Fruit fly (Drosophila melanogaster) whole organism, embryonic: Measurements from ENCODE around the gene parvin.

ENCODE experiments used
- Adf1 ChIP-seq: fragments of 200-800 bp; sonication (Bioruptor generic); IDR thresholded peaks from 2 replicates; pipeline ENCODE4 v1.3.6; 2022; ENCODE audit warnings: missing biosample characterization, missing genetic modification characterization
- Antp ChIP-seq: fragments of 200-800 bp; sonication (Bioruptor generic); optimal IDR thresholded peaks from 3 replicates; lab custom pipeline; 2016; ENCODE audit warnings: missing biosample characterization, missing genetic modification characterization
- Atf3 ChIP-seq: fragments of 200-800 bp; sonication (Bioruptor generic); optimal IDR thresholded peaks from 3 replicates; lab custom pipeline; 2016; ENCODE audit warnings: missing biosample characterization, missing genetic modification characterization
- Awh ChIP-seq: fragments of 200-800 bp; sonication (Bioruptor generic); IDR thresholded peaks from 2 replicates; pipeline ENCODE4, ENCODE4 v1.3.6; 2022; ENCODE audit warnings: missing biosample characterization, missing genetic modification characterization
- B-H2 ChIP-seq: fragments of 200-800 bp; sonication (Bioruptor generic); optimal IDR thresholded peaks from 2 replicates; lab custom pipeline; 2018; ENCODE audit warnings: missing biosample characterization, mild to moderate bottlenecking, missing genetic modification characterization
- BEAF-32 ChIP-seq: fragments of 200-800 bp; sonication (Bioruptor generic); optimal IDR thresholded peaks from 3 replicates; lab custom pipeline; 2017; ENCODE audit warnings: missing biosample characterization, missing genetic modification characterization, mild to moderate bottlenecking, moderate library complexity, missing genetic modification reagents
- Bgb ChIP-seq: fragments of 200-800 bp; sonication (Bioruptor generic); IDR thresholded peaks from 2 replicates; pipeline ENCODE4 v1.3.6; 2022; ENCODE audit warnings: missing biosample characterization, missing genetic modification characterization; ENCODE audit not compliant: partially characterized antibody
- CG10209 ChIP-seq: fragments of 200-800 bp; sonication (Bioruptor generic); optimal IDR thresholded peaks from 3 replicates; lab custom pipeline; 2017; ENCODE audit warnings: missing biosample characterization, mild to moderate bottlenecking, missing genetic modification characterization, missing genetic modification reagents
- CG10366 ChIP-seq: fragments of 200-800 bp; sonication (Bioruptor generic); IDR thresholded peaks from 2 replicates; pipeline ENCODE4 v1.3.6; 2022; ENCODE audit warnings: missing biosample characterization, missing genetic modification characterization
- CG11247 ChIP-seq: fragments of 200-800 bp; sonication (Bioruptor generic); IDR thresholded peaks from 2 replicates; pipeline ENCODE4 v1.3.6; 2022; ENCODE audit warnings: missing biosample characterization, missing genetic modification characterization
- CG11723 ChIP-seq: fragments of 200-800 bp; sonication (Bioruptor generic); optimal IDR thresholded peaks from 2 replicates; lab custom pipeline; 2017; ENCODE audit warnings: missing biosample characterization, mild to moderate bottlenecking, missing genetic modification characterization
- CG12071 ChIP-seq: fragments of 200-800 bp; sonication (Bioruptor generic); optimal IDR thresholded peaks from 3 replicates; lab custom pipeline; 2018; ENCODE audit warnings: missing biosample characterization, mild to moderate bottlenecking, missing genetic modification characterization
- CG12104 ChIP-seq: fragments of 200-800 bp; sonication (Bioruptor generic); optimal IDR thresholded peaks from 3 replicates; lab custom pipeline; 2016; ENCODE audit warnings: missing biosample characterization, missing genetic modification characterization
- CG1233 ChIP-seq: fragments of 200-800 bp; sonication (Bioruptor generic); optimal IDR thresholded peaks from 4 replicates; lab custom pipeline; 2018; ENCODE audit warnings: missing biosample characterization, mild to moderate bottlenecking, missing genetic modification characterization
- CG16779 ChIP-seq: fragments of 200-800 bp; sonication (Bioruptor generic); IDR thresholded peaks from 2 replicates; pipeline ENCODE4 v1.3.6; 2022; ENCODE audit warnings: missing biosample characterization, missing genetic modification characterization
- CG17612 ChIP-seq: fragments of 200-800 bp; sonication (Bioruptor generic); IDR thresholded peaks from 2 replicates; pipeline ENCODE4 v1.3.6; 2022; ENCODE audit warnings: missing biosample characterization, missing genetic modification characterization
- CG2202 ChIP-seq: fragments of 200-800 bp; sonication (Bioruptor generic); optimal IDR thresholded peaks from 2 replicates; lab custom pipeline; 2018; ENCODE audit warnings: missing biosample characterization, mild to moderate bottlenecking, missing genetic modification characterization
- CG3163 ChIP-seq: fragments of 200-800 bp; sonication (Bioruptor generic); optimal IDR thresholded peaks from 3 replicates; lab custom pipeline; 2016; ENCODE audit warnings: missing biosample characterization, missing genetic modification characterization
- CG42726 ChIP-seq: fragments of 200-800 bp; sonication (Bioruptor generic); IDR thresholded peaks from 2 replicates; pipeline ENCODE4 v1.3.6; 2022; ENCODE audit warnings: missing biosample characterization, missing genetic modification characterization; ENCODE audit not compliant: partially characterized antibody
- CG4404 ChIP-seq: fragments of 200-800 bp; sonication (Bioruptor generic); IDR thresholded peaks from 2 replicates; pipeline ENCODE4 v1.3.6; 2022; ENCODE audit warnings: missing biosample characterization, missing genetic modification characterization
- CG5953 ChIP-seq: fragments of 200-800 bp; sonication (Bioruptor generic); IDR thresholded peaks from 2 replicates; pipeline ENCODE4 v1.3.6; 2022; ENCODE audit warnings: missing biosample characterization, missing genetic modification characterization
- CG6272 ChIP-seq: fragments of 200-800 bp; sonication (Bioruptor generic); IDR thresholded peaks from 2 replicates; pipeline ENCODE4 v1.3.6; 2022; ENCODE audit warnings: missing biosample characterization, missing genetic modification characterization
- CG8290 ChIP-seq, 3 experiments: fragments of 200-800 bp; sonication (Bioruptor generic); optimal IDR thresholded peaks; 2 replicates each; lab custom pipeline; 2016 to 2019; ENCODE audit warnings: missing biosample characterization in 3 of 3, missing genetic modification characterization in 3 of 3, mild to moderate bottlenecking in 2 of 3, moderate library complexity in 1 of 3
- CG9609 ChIP-seq: fragments of 200-800 bp; sonication (Bioruptor generic); optimal IDR thresholded peaks from 3 replicates; lab custom pipeline; 2016; ENCODE audit warnings: missing biosample characterization, missing genetic modification characterization
- CG9817 ChIP-seq: fragments of 200-800 bp; sonication (Bioruptor generic); optimal IDR thresholded peaks from 2 replicates; lab custom pipeline; 2018; ENCODE audit warnings: missing biosample characterization, mild to moderate bottlenecking, missing genetic modification characterization, moderate library complexity
- CkIIα-i1 ChIP-seq: fragments of 200-800 bp; sonication (Bioruptor generic); IDR thresholded peaks from 2 replicates; pipeline ENCODE4 v1.3.6; 2022; ENCODE audit warnings: missing biosample characterization, missing genetic modification characterization
- E2f2 ChIP-seq: fragments of 200-800 bp; sonication (Bioruptor generic); IDR thresholded peaks from 2 replicates; pipeline ENCODE4 v1.3.6; 2022; ENCODE audit warnings: missing biosample characterization, missing genetic modification characterization
- Hand ChIP-seq: fragments of 200-800 bp; sonication (Bioruptor generic); optimal IDR thresholded peaks from 2 replicates; lab custom pipeline; 2017; ENCODE audit warnings: mild to moderate bottlenecking, missing biosample characterization, missing genetic modification reagents, missing genetic modification characterization
- Hey ChIP-seq: fragments of 200-800 bp; sonication (Bioruptor generic); optimal IDR thresholded peaks from 3 replicates; lab custom pipeline; 2018; ENCODE audit warnings: missing biosample characterization, mild to moderate bottlenecking, missing genetic modification characterization
- Med ChIP-seq: fragments of 200-800 bp; sonication (Bioruptor generic); peaks from one replicate; lab custom pipeline; 2016; ENCODE audit warnings: missing biosample characterization, missing genetic modification characterization, mild to moderate bottlenecking, inconsistent platforms, moderate library complexity
- Pdp1 ChIP-seq, 2 experiments: fragments of 200-800 bp; sonication (Bioruptor generic); optimal IDR thresholded peaks; 3 replicates each; lab custom pipeline; 2016; ENCODE audit warnings: missing biosample characterization in 2 of 2, missing genetic modification characterization in 2 of 2, mild to moderate bottlenecking in 1 of 2, moderate library complexity in 1 of 2
- Sox100B ChIP-seq: fragments of 200-800 bp; sonication (Bioruptor generic); optimal IDR thresholded peaks from 3 replicates; lab custom pipeline; 2018; ENCODE audit warnings: missing biosample characterization, mild to moderate bottlenecking, missing genetic modification characterization
- cad ChIP-seq: fragments of >200 bp; optimal IDR thresholded peaks from 2 replicates; lab custom pipeline; 2017; ENCODE audit warnings: missing biosample characterization, missing genetic modification characterization
- cato ChIP-seq: fragments of 200-800 bp; sonication (Bioruptor generic); optimal IDR thresholded peaks from 2 replicates; lab custom pipeline; 2016; ENCODE audit warnings: missing biosample characterization, missing genetic modification characterization, borderline replicate concordance
- croc ChIP-seq: fragments of 200-800 bp; sonication (Bioruptor generic); conservative IDR thresholded peaks from 3 replicates; pipeline ENCODE4 v1.3.6; 2022; ENCODE audit warnings: missing biosample characterization, missing genetic modification characterization
- dysf ChIP-seq: fragments of 200-800 bp; sonication (Bioruptor generic); IDR thresholded peaks from 3 replicates; pipeline ENCODE4 v1.3.6; 2022; ENCODE audit warnings: missing biosample characterization, missing genetic modification characterization
- ems ChIP-seq: fragments of 200-800 bp; sonication (Bioruptor generic); optimal IDR thresholded peaks from 3 replicates; lab custom pipeline; 2016; ENCODE audit warnings: missing biosample characterization, missing genetic modification characterization
- en ChIP-seq: fragments of 200-800 bp; sonication (Bioruptor generic); optimal IDR thresholded peaks from 2 replicates; lab custom pipeline; 2016; ENCODE audit warnings: missing biosample characterization, missing genetic modification characterization
- gsb-n ChIP-seq: fragments of 200-800 bp; sonication (Bioruptor generic); optimal IDR thresholded peaks from 3 replicates; lab custom pipeline; 2018; ENCODE audit warnings: missing biosample characterization, mild to moderate bottlenecking, missing genetic modification characterization
- h ChIP-seq: fragments of >200 bp; optimal IDR thresholded peaks from 2 replicates; lab custom pipeline; 2017
- klu ChIP-seq: fragments of 200-800 bp; sonication (Bioruptor generic); IDR thresholded peaks from 2 replicates; pipeline ENCODE4 v1.3.6; 2022; ENCODE audit warnings: missing biosample characterization, missing genetic modification characterization
- mam ChIP-seq: fragments of 200-800 bp; sonication (Bioruptor generic); optimal IDR thresholded peaks from 3 replicates; lab custom pipeline; 2016; ENCODE audit warnings: missing biosample characterization, missing genetic modification characterization
- rib ChIP-seq: fragments of 200-800 bp; sonication (Bioruptor generic); IDR thresholded peaks from 2 replicates; pipeline ENCODE4 v1.3.6; 2022; ENCODE audit warnings: missing biosample characterization, missing genetic modification characterization
- slbo ChIP-seq: fragments of 200-800 bp; sonication (Bioruptor generic); IDR thresholded peaks from 2 replicates; pipeline ENCODE4 v1.3.6; 2022; ENCODE audit warnings: missing biosample characterization, missing genetic modification characterization
- sqz ChIP-seq: fragments of 200-800 bp; sonication (Bioruptor generic); optimal IDR thresholded peaks from 3 replicates; lab custom pipeline; 2018; ENCODE audit warnings: missing biosample characterization, mild to moderate bottlenecking, missing genetic modification characterization
- tll ChIP-seq, 2 experiments: fragments of 200-800 bp in 1 of 2; fragments of >200 bp in 1 of 2; sonication (Bioruptor generic) in 1 of 2; optimal IDR thresholded peaks; 2 replicates each; lab custom pipeline; 2017 to 2019; ENCODE audit warnings: missing biosample characterization in 2 of 2, missing genetic modification characterization in 2 of 2, mild to moderate bottlenecking in 1 of 2, moderate library complexity in 1 of 2
- unc-4 ChIP-seq: fragments of 200-800 bp; sonication (Bioruptor generic); IDR thresholded peaks from 2 replicates; pipeline ENCODE4 v1.3.6; 2022; ENCODE audit warnings: missing biosample characterization, missing genetic modification characterization; ENCODE audit not compliant: partially characterized antibody
- vfl ChIP-seq: fragments of 200-800 bp; sonication (Bioruptor generic); optimal IDR thresholded peaks from 2 replicates; lab custom pipeline; 2016; ENCODE audit warnings: missing biosample characterization, missing genetic modification characterization

The parvin gene

dm6 chrX:19737872-19738271, 8.0 kb upstream of the parvin start:
- TF ChIP-seq CG2202 (tag; lab: Kevin White, UChicago) (no peak), CG8290 (GFP tag; optimal IDR thresholded peaks at IDR 0.05; lab: Kevin White, UChicago) (peak; percentile 1), CG8290 (tag; optimal IDR thresholded peaks at IDR 0.05; lab: Kevin White, UChicago) (peak in 1 of 2 experiments; percentile 72), Pdp1 (GFP tag; optimal IDR thresholded peaks at IDR 0.05; lab: Kevin White, UChicago) (no peak), CG17612 (GFP tag; lab: Robert Waterston, UW) (peak; percentile 71; the same call in 1 of the 2 replicates), CG16779 (GFP tag; lab: Robert Waterston, UW) (0 out of 2 replicates have a peak, but pooled peaks have one; percentile 28), cad (GFP tag; lab: Kevin White, UChicago) (no peak), Med (peak; percentile 3)

DNA sequence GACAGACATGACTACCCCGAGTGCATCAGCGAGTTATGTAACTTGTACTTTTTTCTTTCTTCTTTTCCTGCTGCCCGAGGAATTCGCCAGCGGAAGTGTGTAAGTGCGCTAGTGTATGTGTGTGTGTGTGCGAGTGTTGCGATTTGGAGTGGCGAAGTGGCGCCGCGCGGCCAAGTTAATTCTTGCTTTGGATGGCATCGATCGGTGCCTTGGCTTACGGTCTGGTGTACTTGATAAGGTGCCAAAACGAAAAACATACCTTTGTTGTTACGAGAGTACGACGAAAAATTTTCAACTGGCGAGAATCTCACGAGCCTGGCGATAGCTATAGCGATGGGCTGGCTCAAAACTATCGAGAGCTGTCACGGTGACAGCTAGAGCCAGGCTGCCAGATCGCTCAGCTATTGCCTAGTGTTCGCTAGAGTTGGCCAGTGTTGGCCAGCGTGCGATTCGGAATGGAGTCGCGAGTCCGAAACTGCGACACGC, 1.8 kb upstream of the parvin start, which contains the start of the genes CG18809, COX6B, CG33932 and Rpp20:
TSS of gene CG18809 (minus strand) at position 333 of the 486 bp plus-strand sequence.
TSS of gene COX6B (minus strand) at position 333 of the 486 bp plus-strand sequence.
TSS of gene CG33932 (plus strand) at position 429 of the 486 bp plus-strand sequence.
TSS of gene Rpp20 (plus strand) at position 429 of the 486 bp plus-strand sequence.
- TF ChIP-seq CkIIα-i1 (GFP tag; lab: Robert Waterston, UW): no peak
- TF ChIP-seq CG11723 (GFP tag; lab: Kevin White, UChicago): peak; percentile 48
- no peak for TF ChIP-seq en (GFP tag; lab: Kevin White, UChicago)
- TF ChIP-seq dysf: peak; percentile 69; the same call in 2 of the 3 replicates
- TF ChIP-seq Med: peak; percentile 96
- TF ChIP-seq CG6272 (GFP tag; lab: Robert Waterston, UW): peak; percentile 65
- TF ChIP-seq CG11247 (GFP tag; lab: Robert Waterston, UW): peak; percentile 67
- no peak for TF ChIP-seq Sox100B (GFP tag; lab: Kevin White, UChicago)
- peak; percentile 52 for TF ChIP-seq CG10209 (GFP tag; lab: Kevin White, UChicago)
- TF ChIP-seq CG12104: peak; percentile 27
- TF ChIP-seq Bgb (GFP tag; lab: Robert Waterston, UW): peak; percentile 99
- peak; percentile 68 for TF ChIP-seq CG3163
- TF ChIP-seq CG10366 (GFP tag; lab: Robert Waterston, UW): peak; percentile 51
- TF ChIP-seq mam: peak; percentile 87
- 0 out of 2 replicates have a peak, but pooled peaks have one; percentile 11 for TF ChIP-seq CG5953 (GFP tag; lab: Robert Waterston, UW)
- TF ChIP-seq h (lab: Kevin White, UChicago): no peak
- peak; percentile 91 for TF ChIP-seq unc-4
- TF ChIP-seq slbo: peak; percentile 81
- TF ChIP-seq BEAF-32 (GFP tag; lab: Kevin White, UChicago): peak; percentile 99
- TF ChIP-seq CG9817 (tag; lab: Kevin White, UChicago): peak; percentile 66
- peak; percentile 80 for TF ChIP-seq CG9609 (GFP tag; lab: Kevin White, UChicago)
- no peak for TF ChIP-seq CG12071 (GFP tag; lab: Kevin White, UChicago)
- TF ChIP-seq Hey (tag; lab: Kevin White, UChicago): peak; percentile 46
- no peak for TF ChIP-seq gsb-n (tag; lab: Kevin White, UChicago)
- TF ChIP-seq CG42726: peak; percentile 99
- TF ChIP-seq sqz (GFP tag; lab: Kevin White, UChicago): no peak
- peak; percentile 24; the same call in 1 of the 2 replicates for TF ChIP-seq Adf1 (GFP tag; lab: Robert Waterston, UW)
- TF ChIP-seq E2f2 (GFP tag; lab: Robert Waterston, UW): peak; percentile 60
- peak; percentile 25; the same call in 1 of the 3 replicates for TF ChIP-seq croc (GFP tag; lab: Robert Waterston, UW)
- TF ChIP-seq cato (GFP tag; lab: Kevin White, UChicago): peak; percentile 0
- TF ChIP-seq Antp (GFP tag; lab: Kevin White, UChicago): peak; percentile 84
- peak; percentile 37 for TF ChIP-seq CG1233 (GFP tag; lab: Kevin White, UChicago)
- peak; percentile 35; the same call in 1 of the 2 replicates for TF ChIP-seq Awh (GFP tag; lab: Robert Waterston, UW)
- TF ChIP-seq Hand (GFP tag; lab: Kevin White, UChicago): no peak
- no peak for TF ChIP-seq tll (GFP tag; optimal IDR thresholded peaks at IDR 0.05; lab: Kevin White, UChicago)
- peak; percentile 85 for TF ChIP-seq vfl
- no peak for TF ChIP-seq klu (GFP tag; lab: Robert Waterston, UW)
- peak; percentile 18; the same call in 1 of the 2 replicates for TF ChIP-seq CG4404
- peak; percentile 63 for TF ChIP-seq ems
- peak; percentile 79 for TF ChIP-seq B-H2 (GFP tag; lab: Kevin White, UChicago)
- peak; percentile 75; the same call in 1 of the 2 replicates for TF ChIP-seq rib (GFP tag; lab: Robert Waterston, UW)
- peak; percentile 56 for TF ChIP-seq Atf3 (GFP tag; lab: Kevin White, UChicago)
